Worm (Caenorhabditis elegans) whole organism, L4 larva: Measurements from ENCODE around the gene C55A6.10.

ENCODE experiments used
- F37D6.2 ChIP-seq: sonication (generic microtip); optimal IDR thresholded peaks from 2 replicates; lab custom pipeline; 2016; ENCODE audit warnings: mild to moderate bottlenecking, missing genetic modification characterization, missing compliant biosample characterization
- R02D3.7 ChIP-seq: fragments of 150-350 bp; sonication (generic microtip); optimal IDR thresholded peaks from 3 replicates; lab custom pipeline; 2014; ENCODE audit warnings: missing biosample characterization, missing genetic modification characterization
- Y105C5A.15 ChIP-seq: fragments of 200-800 bp; sonication (Bioruptor generic); IDR thresholded peaks from 2 replicates; pipeline ENCODE4 v1.3.6; 2022; ENCODE audit warnings: missing genetic modification characterization, missing compliant biosample characterization
- Y48G9A.11 ChIP-seq: fragments of 200-800 bp; sonication (Bioruptor generic); IDR thresholded peaks from 2 replicates; pipeline ENCODE4 v1.3.6; 2022; ENCODE audit warnings: missing genetic modification reagents, missing genetic modification characterization, missing compliant biosample characterization
- ZK546.5 ChIP-seq, 2 experiments: sonication (generic microtip); optimal IDR thresholded peaks; 2 replicates each; lab custom pipeline; 2017; ENCODE audit warnings: missing biosample characterization in 2 of 2, missing genetic modification characterization in 2 of 2
- ama-1 ChIP-seq: fragments of 150-350 bp; optimal IDR thresholded peaks from 2 replicates; lab custom pipeline; 2014; ENCODE audit warnings: inconsistent platforms, mixed read lengths
- ceh-32 ChIP-seq: sonication (generic microtip); optimal IDR thresholded peaks from 2 replicates; lab custom pipeline; 2016; ENCODE audit warnings: mild to moderate bottlenecking, missing genetic modification characterization, missing compliant biosample characterization; ENCODE audit not compliant: poor library complexity
- daf-12 ChIP-seq: fragments of 150-350 bp; optimal IDR thresholded peaks from 2 replicates; lab custom pipeline; 2014; ENCODE audit warnings: missing biosample characterization, missing genetic modification reagents, missing genetic modification characterization
- daf-16 ChIP-seq, 3 experiments: sonication (generic microtip); optimal IDR thresholded peaks; 2 replicates each; lab custom pipeline; 2016 to 2017; ENCODE audit warnings: missing genetic modification characterization in 3 of 3, missing genetic modification reagents in 3 of 3, mild to moderate bottlenecking in 2 of 3, missing compliant biosample characterization in 2 of 3, missing biosample characterization in 1 of 3, moderate library complexity in 1 of 3
- daf-19 ChIP-seq: fragments of 200-800 bp; sonication (Bioruptor generic); conservative IDR thresholded peaks from 2 replicates; pipeline ENCODE4 v1.3.6; 2022; ENCODE audit warnings: missing genetic modification characterization, missing compliant biosample characterization
- daf-8 ChIP-seq: fragments of 200-800 bp; sonication (Bioruptor generic); IDR thresholded peaks from 2 replicates; pipeline ENCODE4 v1.3.6; 2022; ENCODE audit warnings: missing genetic modification characterization, missing compliant biosample characterization
- dmd-6 ChIP-seq: fragments of 200-800 bp; sonication (Bioruptor generic); IDR thresholded peaks from 2 replicates; pipeline ENCODE4 v1.3.6; 2022; ENCODE audit warnings: missing genetic modification reagents, missing genetic modification characterization, missing compliant biosample characterization
- dve-1 ChIP-seq: sonication (generic microtip); optimal IDR thresholded peaks from 2 replicates; lab custom pipeline; 2017; ENCODE audit warnings: antibody characterized with exemption, mild to moderate bottlenecking, missing genetic modification characterization, missing compliant biosample characterization; ENCODE audit not compliant: insufficient read depth
- egl-43 ChIP-seq: fragments of 200-800 bp; sonication (Bioruptor generic); IDR thresholded peaks from 2 replicates; pipeline ENCODE4 v1.3.6; 2022; ENCODE audit warnings: missing genetic modification reagents, missing genetic modification characterization, missing compliant biosample characterization
- fkh-10 ChIP-seq: fragments of 150-350 bp; optimal IDR thresholded peaks from 2 replicates; lab custom pipeline; 2014; ENCODE audit warnings: missing biosample characterization, missing genetic modification reagents, missing genetic modification characterization
- fos-1 ChIP-seq: fragments of 150-350 bp; optimal IDR thresholded peaks from 2 replicates; lab custom pipeline; 2014; ENCODE audit warnings: missing biosample characterization, missing genetic modification characterization
- gei-8 ChIP-seq: fragments of 200-800 bp; sonication (Bioruptor generic); optimal IDR thresholded peaks from 2 replicates; lab custom pipeline; 2018; ENCODE audit warnings: mild to moderate bottlenecking, missing genetic modification characterization, missing compliant biosample characterization
- hif-1 ChIP-seq, 2 experiments: sonication (generic microtip); optimal IDR thresholded peaks; 2 replicates each; lab custom pipeline; 2016 to 2017; ENCODE audit warnings: missing compliant biosample characterization in 2 of 2, missing genetic modification characterization in 2 of 2, missing genetic modification reagents in 2 of 2, missing genotype in 2 of 2, mild to moderate bottlenecking in 1 of 2
- hlh-11 ChIP-seq: fragments of 200-800 bp; sonication (Bioruptor generic); optimal IDR thresholded peaks from 2 replicates; lab custom pipeline; 2018; ENCODE audit warnings: mild to moderate bottlenecking, missing genetic modification characterization, missing compliant biosample characterization
- hlh-30 ChIP-seq: sonication (generic microtip); optimal IDR thresholded peaks from 2 replicates; lab custom pipeline; 2017; ENCODE audit warnings: antibody characterized with exemption, mild to moderate bottlenecking, missing genetic modification characterization, missing compliant biosample characterization; ENCODE audit not compliant: insufficient read depth
- lim-7 ChIP-seq: fragments of 200-800 bp; sonication (Bioruptor generic); IDR thresholded peaks from 2 replicates; pipeline ENCODE4 v1.3.6; 2022; ENCODE audit warnings: missing genetic modification characterization, missing compliant biosample characterization
- lin-1 ChIP-seq: fragments of 200-800 bp; sonication (Bioruptor generic); IDR thresholded peaks from 2 replicates; pipeline ENCODE4 v1.3.6; 2022; ENCODE audit warnings: missing genetic modification reagents, missing genetic modification characterization, missing compliant biosample characterization
- lin-15B ChIP-seq: fragments of 150-350 bp; sonication (generic microtip); optimal IDR thresholded peaks from 3 replicates; lab custom pipeline; 2014; ENCODE audit warnings: missing biosample characterization, missing genetic modification characterization
- lin-29 ChIP-seq: fragments of 200-800 bp; sonication (Bioruptor generic); IDR thresholded peaks from 2 replicates; pipeline ENCODE4 v1.3.6; 2022; ENCODE audit warnings: missing genetic modification reagents, missing genetic modification characterization, missing compliant biosample characterization
- lsy-2 ChIP-seq, 2 experiments: fragments of 150-350 bp in 1 of 2; sonication (generic microtip) in 1 of 2; optimal IDR thresholded peaks; 2 replicates each; lab custom pipeline; 2014 to 2017; ENCODE audit warnings: missing biosample characterization in 2 of 2, missing genetic modification characterization in 2 of 2
- mdl-1 ChIP-seq, 2 experiments: fragments of 150-350 bp in 1 of 2; sonication (generic microtip) in 1 of 2; optimal IDR thresholded peaks; 2 replicates each; lab custom pipeline; 2014 to 2017; ENCODE audit warnings: missing biosample characterization in 2 of 2, missing genetic modification characterization in 2 of 2
- mep-1 ChIP-seq: fragments of 150-350 bp; sonication (generic microtip); optimal IDR thresholded peaks from 3 replicates; lab custom pipeline; 2014; ENCODE audit warnings: missing biosample characterization, missing genetic modification characterization
- mxl-2 ChIP-seq: fragments of 200-800 bp; sonication (Bioruptor generic); conservative IDR thresholded peaks from 2 replicates; pipeline ENCODE4 v1.3.6; 2022; ENCODE audit warnings: missing genetic modification reagents, missing genetic modification characterization, missing compliant biosample characterization
- nhr-10 ChIP-seq: fragments of 150-350 bp; optimal IDR thresholded peaks from 2 replicates; lab custom pipeline; 2014; ENCODE audit warnings: missing biosample characterization, missing genetic modification characterization
- nhr-102 ChIP-seq: sonication (generic microtip); optimal IDR thresholded peaks from 2 replicates; lab custom pipeline; 2016; ENCODE audit warnings: mild to moderate bottlenecking, missing genetic modification characterization, moderate library complexity, missing compliant biosample characterization
- nhr-28 ChIP-seq: fragments of 150-350 bp; optimal IDR thresholded peaks from 2 replicates; lab custom pipeline; 2014; ENCODE audit warnings: missing biosample characterization, missing genetic modification characterization
- pha-4 ChIP-seq, 2 experiments: fragments of 150-350 bp in 1 of 2; fragments of 200-800 bp in 1 of 2; sonication (Bioruptor generic) in 1 of 2; IDR thresholded peaks in 1 of 2; optimal IDR thresholded peaks in 1 of 2; 2 replicates each; pipeline versions ENCODE4 v1.3.6 to Lab custom; 2014 to 2022; ENCODE audit warnings: missing genetic modification characterization in 2 of 2, missing genetic modification reagents in 2 of 2, missing biosample characterization in 1 of 2, missing compliant biosample characterization in 1 of 2
- pqm-1 ChIP-seq: sonication (generic microtip); optimal IDR thresholded peaks from 2 replicates; lab custom pipeline; 2017; ENCODE audit warnings: missing biosample characterization, missing genetic modification characterization
- sdz-12 ChIP-seq: fragments of 200-800 bp; sonication (Bioruptor generic); optimal IDR thresholded peaks from 2 replicates; lab custom pipeline; 2018; ENCODE audit warnings: mild to moderate bottlenecking, missing genetic modification characterization, missing compliant biosample characterization
- snpc-1.2 ChIP-seq: fragments of 200-800 bp; sonication (Bioruptor generic); IDR thresholded peaks from 2 replicates; pipeline ENCODE4 v1.3.6; 2022; ENCODE audit warnings: missing genetic modification reagents, missing genetic modification characterization, missing compliant biosample characterization
- spr-3 ChIP-seq: fragments of 200-800 bp; sonication (Bioruptor generic); optimal IDR thresholded peaks from 2 replicates; lab custom pipeline; 2018; ENCODE audit warnings: mild to moderate bottlenecking, missing genetic modification characterization, missing compliant biosample characterization
- unc-130 ChIP-seq: sonication (generic microtip); optimal IDR thresholded peaks from 2 replicates; lab custom pipeline; 2016; ENCODE audit warnings: missing genetic modification reagents, missing genetic modification characterization, missing compliant biosample characterization
- unc-39 ChIP-seq: sonication (generic microtip); optimal IDR thresholded peaks from 2 replicates; lab custom pipeline; 2017; ENCODE audit warnings: missing biosample characterization, missing genetic modification characterization
- unc-62 ChIP-seq, 3 experiments: fragments of 150-350 bp in 1 of 3; sonication (generic microtip); optimal IDR thresholded peaks in 2 of 3; peaks in 1 of 3; 1 replicate in 1 of 3; 2 replicates in 2 of 3; lab custom pipeline; 2014 to 2017; ENCODE audit warnings: missing biosample characterization in 3 of 3, missing genetic modification characterization in 3 of 3, missing genetic modification reagents in 3 of 3, missing genotype in 1 of 3
- zfp-2 ChIP-seq: sonication (generic microtip); optimal IDR thresholded peaks from 2 replicates; lab custom pipeline; 2016; ENCODE audit warnings: mild to moderate bottlenecking, missing genetic modification characterization, missing compliant biosample characterization
- ztf-11 ChIP-seq: fragments of 150-350 bp; optimal IDR thresholded peaks from 2 replicates; lab custom pipeline; 2014; ENCODE audit warnings: missing biosample characterization, missing genetic modification characterization
- ztf-7 ChIP-seq: fragments of 150-350 bp; optimal IDR thresholded peaks from 2 replicates; lab custom pipeline; 2014; ENCODE audit warnings: missing biosample characterization, missing genetic modification characterization

Gene C55A6.10

ce11 chrV:11534495-11535189 lies 29.5 kb downstream of the C55A6.10 start (continued):
- TF ChIP-seq lin-29 (GFP tag; lab: Robert Waterston, UW): no peak
- no peak for TF ChIP-seq zfp-2 (tag; lab: Kevin White, UChicago)
- TF ChIP-seq fos-1 (tag; lab: Kevin White, UChicago): no peak
- peak; percentile 77 for TF ChIP-seq dve-1
- no peak for TF ChIP-seq F37D6.2 (tag; lab: Kevin White, UChicago)
- no peak for TF ChIP-seq daf-8 (GFP tag; lab: Robert Waterston, UW)
- TF ChIP-seq ztf-7 (tag; lab: Kevin White, UChicago): no peak
- TF ChIP-seq nhr-10 (tag; lab: Kevin White, UChicago): peak; percentile 41
- no peak for TF ChIP-seq Y105C5A.15 (GFP tag; lab: Robert Waterston, UW)
- no peak for TF ChIP-seq daf-12
- TF ChIP-seq hif-1 (tag; optimal IDR thresholded peaks at IDR 0.05; lab: Kevin White, UChicago): no peak
- peak in 1 of 2 experiments; percentile 59 for TF ChIP-seq mdl-1 (tag; optimal IDR thresholded peaks at IDR 0.05; lab: Kevin White, UChicago)
- TF ChIP-seq lin-15B (tag; lab: Kevin White, UChicago): no peak
- no peak for TF ChIP-seq lim-7 (GFP tag; lab: Robert Waterston, UW)
- no peak for TF ChIP-seq unc-130 (GFP tag; lab: Kevin White, UChicago)
- peak; percentile 66 for TF ChIP-seq dmd-6
- TF ChIP-seq ztf-11 (tag; lab: Kevin White, UChicago): no peak
- peak; percentile 94 for TF ChIP-seq nhr-28
- no peak for TF ChIP-seq ZK546.5 (tag; optimal IDR thresholded peaks at IDR 0.05; lab: Kevin White, UChicago)
- TF ChIP-seq snpc-1.2: no peak
- TF ChIP-seq spr-3 (GFP tag; lab: Kevin White, UChicago): no peak
- no peak for TF ChIP-seq nhr-102
- TF ChIP-seq sdz-12 (GFP tag; lab: Kevin White, UChicago): no peak
- TF ChIP-seq R02D3.7: no peak
- no peak for TF ChIP-seq mxl-2 (GFP tag; lab: Robert Waterston, UW)
- TF ChIP-seq Y48G9A.11 (GFP tag; lab: Robert Waterston, UW): no peak
- TF ChIP-seq pha-4 (GFP tag; IDR thresholded peaks at IDR 0.05; lab: Robert Waterston, UW): no peak
- TF ChIP-seq pha-4 (tag; optimal IDR thresholded peaks at IDR 0.05; lab: Kevin White, UChicago): no peak
- no peak for TF ChIP-seq unc-39 (tag; lab: Kevin White, UChicago)
- peak; percentile 78 for TF ChIP-seq pqm-1 (tag; lab: Kevin White, UChicago)
- TF ChIP-seq ceh-32: no peak
- no peak for TF ChIP-seq daf-19 (GFP tag; lab: Robert Waterston, UW)

ce11 chrV:11535504-11536062 lies 30.4 kb downstream of the C55A6.10 start:
- TF ChIP-seq hlh-11 (peak; percentile 85), hlh-30 (tag; lab: Kevin White, UChicago) (peak; percentile 27), egl-43 (GFP tag; lab: Robert Waterston, UW) (peak; percentile 6; the same call in 1 of the 2 replicates), lsy-2 (tag; optimal IDR thresholded peaks at IDR 0.05; lab: Kevin White, UChicago) (peak in 1 of 2 experiments; percentile 3), lin-1 (0 out of 2 replicates have a peak, but pooled peaks have one; percentile 18), ama-1 (lab: Kevin White, UChicago) (peak; percentile 35), dmd-6 (peak; percentile 78), fkh-10 (GFP tag; lab: Kevin White, UChicago) (no peak), nhr-28 (peak; percentile 74), gei-8 (GFP tag; lab: Kevin White, UChicago) (no peak), nhr-10 (tag; lab: Kevin White, UChicago) (no peak), mdl-1 (tag; optimal IDR thresholded peaks at IDR 0.05; lab: Kevin White, UChicago) (peak in 1 of 2 experiments; percentile 15), unc-62 (GFP tag; optimal IDR thresholded peaks at IDR 0.05 in 1 of 2; lab: Kevin White, UChicago) (peak in 1 of 2 experiments; percentile 36), unc-62 (tag; optimal IDR thresholded peaks at IDR 0.05; lab: Kevin White, UChicago) (no peak), pqm-1 (tag; lab: Kevin White, UChicago) (peak; percentile 82), dve-1 (peak; percentile 33), mep-1 (tag; lab: Kevin White, UChicago) (peak; percentile 12), daf-16 (GFP tag; optimal IDR thresholded peaks at IDR 0.05; lab: Kevin White, UChicago) (no peak), daf-16 (tag; optimal IDR thresholded peaks at IDR 0.05; lab: Kevin White, UChicago) (peak; percentile 42), lin-15B (tag; lab: Kevin White, UChicago) (no peak)
